Worm (Caenorhabditis elegans) whole organism, early embryonic: ENCODE data around the gene cri-3.

ENCODE experiments used
- B0310.2 ChIP-seq: sonication (generic microtip); optimal IDR thresholded peaks from 2 replicates; lab custom pipeline; 2016; ENCODE audit warnings: mild to moderate bottlenecking, missing genetic modification characterization, missing compliant biosample characterization
- F13C5.2 ChIP-seq: sonication (generic microtip); optimal IDR thresholded peaks from 2 replicates; lab custom pipeline; 2017; ENCODE audit warnings: mild to moderate bottlenecking, missing genetic modification characterization, inconsistent platforms, missing compliant biosample characterization
- aly-1 ChIP-seq: sonication (generic microtip); optimal IDR thresholded peaks from 2 replicates; lab custom pipeline; 2016; ENCODE audit warnings: missing genetic modification characterization, missing compliant biosample characterization
- ama-1 ChIP-seq: fragments of 150-350 bp; optimal IDR thresholded peaks from 2 replicates; lab custom pipeline; 2014
- ceh-13 ChIP-seq: fragments of 200-800 bp; sonication (Bioruptor generic); optimal IDR thresholded peaks from 2 replicates; lab custom pipeline; 2018; ENCODE audit warnings: mild to moderate bottlenecking, missing genetic modification characterization, missing compliant biosample characterization
- ceh-36 ChIP-seq: sonication (generic microtip); optimal IDR thresholded peaks from 2 replicates; lab custom pipeline; 2016; ENCODE audit warnings: missing genetic modification characterization, inconsistent platforms, missing compliant biosample characterization
- ets-7 ChIP-seq: sonication (generic microtip); optimal IDR thresholded peaks from 2 replicates; lab custom pipeline; 2016; ENCODE audit warnings: missing genotype, missing genetic modification characterization, missing compliant biosample characterization
- flt-1 ChIP-seq: fragments of 200-800 bp; sonication (Bioruptor generic); IDR thresholded peaks from 2 replicates; pipeline ENCODE4 v1.3.6; 2022; ENCODE audit warnings: missing genetic modification characterization, missing compliant biosample characterization
- hmbx-1 ChIP-seq: sonication (generic microtip); optimal IDR thresholded peaks from 2 replicates; lab custom pipeline; 2016; ENCODE audit warnings: mild to moderate bottlenecking, missing genetic modification characterization, missing compliant biosample characterization
- hmg-4 ChIP-seq: fragments of 200-800 bp; sonication (Bioruptor generic); optimal IDR thresholded peaks from 2 replicates; lab custom pipeline; 2018; ENCODE audit warnings: mild to moderate bottlenecking, missing genetic modification characterization, missing compliant biosample characterization
- hnd-1 ChIP-seq: sonication (generic microtip); optimal IDR thresholded peaks from 2 replicates; lab custom pipeline; 2016; ENCODE audit warnings: missing genetic modification characterization, missing compliant biosample characterization
- pes-1 ChIP-seq: fragments of 200-800 bp; sonication (Bioruptor generic); IDR thresholded peaks from 2 replicates; pipeline ENCODE4 v1.3.6; 2022; ENCODE audit warnings: missing genetic modification reagents, missing genetic modification characterization, missing compliant biosample characterization
- scrt-1 ChIP-seq: fragments of 200-800 bp; sonication (Bioruptor generic); IDR thresholded peaks from 2 replicates; pipeline ENCODE4 v1.3.6; 2022; ENCODE audit warnings: missing genetic modification characterization, missing compliant biosample characterization
- sea-1 ChIP-seq: fragments of 200-800 bp; sonication (Bioruptor generic); conservative IDR thresholded peaks from 2 replicates; pipeline ENCODE4 v1.3.6; 2022; ENCODE audit warnings: missing genetic modification characterization, missing compliant biosample characterization
- tbx-11 ChIP-seq: fragments of 200-800 bp; sonication (Bioruptor generic); IDR thresholded peaks from 2 replicates; pipeline ENCODE4 v1.3.6; 2022; ENCODE audit warnings: missing genetic modification characterization, missing compliant biosample characterization
- tbx-37 ChIP-seq: fragments of 200-800 bp; sonication (Bioruptor generic); conservative IDR thresholded peaks from 2 replicates; pipeline ENCODE4 v1.3.6; 2022; ENCODE audit warnings: missing genetic modification reagents, missing genetic modification characterization, missing compliant biosample characterization
- tra-4 ChIP-seq: sonication (generic microtip); optimal IDR thresholded peaks from 2 replicates; lab custom pipeline; 2017; ENCODE audit warnings: missing genetic modification characterization, missing compliant biosample characterization

Gene cri-3

DNA sequence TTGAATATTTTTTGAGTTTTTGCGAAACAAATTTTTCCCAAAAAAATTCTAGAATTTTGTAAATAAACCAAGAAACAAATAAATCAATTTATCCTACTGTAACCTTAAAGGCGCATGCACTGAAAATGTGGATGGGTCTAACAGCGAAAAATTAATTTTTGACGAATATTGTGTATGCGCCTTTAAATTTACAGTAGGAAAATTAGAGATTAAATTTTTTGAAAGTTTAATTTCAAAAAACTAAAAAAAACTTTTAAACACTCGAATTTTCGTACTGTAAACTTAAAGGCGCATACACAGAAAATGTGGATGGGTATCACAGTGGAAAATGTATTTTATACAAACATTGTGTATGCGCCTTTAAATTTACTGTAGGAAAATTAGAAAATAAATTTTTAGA, 6.0 kb upstream of the cri-3 start:
- TF ChIP-seq tra-4 (tag; lab: Kevin White, UChicago) (no peak), F13C5.2 (tag; lab: Kevin White, UChicago) (no peak), pes-1 (GFP tag; lab: Robert Waterston, UW) (no peak)

DNA sequence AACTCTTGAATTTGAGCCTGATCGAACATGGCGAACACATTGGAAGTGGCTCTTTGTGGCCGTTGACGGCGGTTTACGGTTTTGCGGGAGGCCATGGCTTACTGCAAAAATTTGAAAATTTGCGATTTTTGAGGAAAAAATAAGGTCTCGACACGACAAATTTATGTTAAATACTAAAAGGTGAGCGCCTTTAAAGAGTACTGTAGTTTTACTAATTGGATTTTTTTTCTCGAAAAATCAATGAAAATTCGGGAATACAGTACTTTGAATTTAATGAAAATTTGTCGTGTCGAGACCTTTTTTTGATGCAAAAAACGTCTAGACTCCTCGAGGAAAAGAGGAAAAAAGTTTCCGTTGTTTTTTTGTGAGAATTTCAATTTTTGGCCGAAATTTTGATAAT, 2.5 kb upstream of the cri-3 start, which contains the start of gene mlc-4:
mlc-4 (minus strand) TSS at position 101 of the 400 bp plus-strand sequence.
- TF ChIP-seq aly-1: no peak
- no peak for TF ChIP-seq sea-1 (GFP tag; lab: Robert Waterston, UW)
- TF ChIP-seq F13C5.2 (tag; lab: Kevin White, UChicago): no peak

DNA sequence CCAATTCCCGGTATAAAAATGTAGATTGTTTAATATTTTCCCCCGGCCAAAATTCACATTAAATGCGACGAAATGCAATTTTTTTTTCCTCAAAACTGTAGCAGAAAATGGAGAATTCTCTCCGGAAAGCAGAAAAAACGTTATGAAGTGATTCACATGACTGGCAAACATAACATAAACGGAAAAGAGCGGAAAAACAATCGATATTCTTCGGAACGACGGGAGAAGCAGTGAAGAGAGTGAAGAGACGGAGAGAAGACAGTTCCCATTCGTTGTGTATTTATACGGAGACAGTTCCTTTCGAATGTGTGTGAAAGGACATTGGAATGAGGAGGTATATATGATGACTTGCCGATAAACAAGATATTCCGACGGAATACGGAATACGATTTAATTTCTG, 1.0 kb upstream of the cri-3 start:
- TF ChIP-seq tbx-37 (GFP tag; lab: Robert Waterston, UW) (no peak), sea-1 (GFP tag; lab: Robert Waterston, UW) (no peak), ama-1 (lab: Kevin White, UChicago) (no peak), ets-7 (tag; lab: Kevin White, UChicago) (no peak), scrt-1 (GFP tag; lab: Robert Waterston, UW) (no peak), pes-1 (GFP tag; lab: Robert Waterston, UW) (no peak), F13C5.2 (tag; lab: Kevin White, UChicago) (no peak), flt-1 (GFP tag; lab: Robert Waterston, UW) (no peak), hmg-4 (GFP tag; lab: Kevin White, UChicago) (no peak), B0310.2 (no peak), aly-1 (no peak), hmbx-1 (no peak), ceh-36 (tag; lab: Kevin White, UChicago) (no peak), hnd-1 (tag; lab: Kevin White, UChicago) (no peak), tbx-11 (no peak), ceh-13 (GFP tag; lab: Kevin White, UChicago) (no peak), tra-4 (tag; lab: Kevin White, UChicago) (no peak)

DNA sequence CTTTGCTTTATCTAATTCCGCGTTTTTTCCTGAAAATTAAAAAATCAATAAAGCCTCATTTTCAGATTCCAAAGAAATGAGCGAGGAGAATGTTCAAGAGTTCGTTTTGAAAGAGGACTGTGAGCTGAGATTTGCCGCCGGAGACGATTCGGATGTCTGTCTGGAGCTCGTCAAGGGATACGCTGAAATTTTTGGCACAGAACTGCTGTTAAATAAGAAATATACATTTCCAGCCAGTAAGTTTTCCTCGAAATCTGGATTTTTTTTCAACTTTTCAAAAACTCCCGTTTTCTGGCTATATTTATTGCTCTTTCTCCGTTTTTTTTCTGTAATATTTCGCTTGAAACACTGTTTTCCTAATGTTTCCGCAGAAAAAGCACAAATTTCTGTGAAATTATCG, 1.5 kb downstream of the cri-3 start, which contains the start of gene clpf-1:
clpf-1 (plus strand) TSS at position 66 of the 400 bp plus-strand sequence.
- TF ChIP-seq flt-1 (GFP tag; lab: Robert Waterston, UW) (no peak), aly-1 (no peak), tra-4 (tag; lab: Kevin White, UChicago) (no peak), scrt-1 (GFP tag; lab: Robert Waterston, UW) (no peak), ama-1 (lab: Kevin White, UChicago) (no peak), ets-7 (tag; lab: Kevin White, UChicago) (no peak)

DNA sequence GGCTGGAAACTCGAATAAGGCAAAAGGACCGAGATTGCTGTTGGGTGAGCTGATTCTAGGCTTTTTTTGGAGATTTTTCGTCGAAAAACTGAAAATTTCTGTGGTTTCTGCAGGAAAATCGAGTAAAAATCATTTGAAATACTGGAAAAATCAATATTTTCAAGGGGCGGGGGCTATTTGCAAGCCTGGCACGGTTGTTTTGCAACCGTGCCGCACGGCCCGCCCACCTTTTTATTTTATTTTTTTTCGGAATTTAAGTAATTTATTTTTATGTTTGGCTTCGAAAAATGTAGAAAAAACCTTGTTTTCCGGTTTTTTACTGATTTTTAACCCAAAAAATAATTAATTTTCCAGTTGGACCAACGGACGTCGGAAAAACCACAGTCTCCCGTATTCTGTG, 2.3 kb downstream of the cri-3 start:
- TF ChIP-seq ets-7 (tag; lab: Kevin White, UChicago): no peak
- no peak for TF ChIP-seq F13C5.2 (tag; lab: Kevin White, UChicago)
- no peak for TF ChIP-seq tbx-11
- TF ChIP-seq aly-1: no peak
- TF ChIP-seq pes-1 (GFP tag; lab: Robert Waterston, UW): peak; percentile 40; the same call in 1 of the 2 replicates
- TF ChIP-seq flt-1 (GFP tag; lab: Robert Waterston, UW): no peak
- no peak for TF ChIP-seq tra-4 (tag; lab: Kevin White, UChicago)
- no peak for TF ChIP-seq sea-1 (GFP tag; lab: Robert Waterston, UW)

DNA sequence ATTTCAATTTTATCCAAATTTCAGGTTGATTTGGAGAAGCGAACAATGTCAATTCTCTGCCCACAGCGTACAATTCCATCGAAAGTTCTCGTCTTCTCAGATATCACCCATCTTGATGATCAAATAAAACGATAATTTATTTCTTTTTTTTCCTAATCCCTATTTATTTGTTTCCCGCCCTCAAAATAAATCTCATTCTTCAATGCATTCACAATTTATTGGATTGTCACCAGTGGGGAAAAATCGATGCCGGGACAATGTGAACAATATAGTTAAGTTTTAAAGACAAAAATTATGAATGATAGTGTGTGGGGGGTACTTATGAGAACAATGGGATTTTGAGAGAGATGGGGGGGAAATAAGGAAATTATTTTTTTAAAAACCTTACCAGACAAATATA, 4.3 kb downstream of the cri-3 start:
- TF ChIP-seq ceh-13 (GFP tag; lab: Kevin White, UChicago) (no peak), flt-1 (GFP tag; lab: Robert Waterston, UW) (no peak), hmg-4 (GFP tag; lab: Kevin White, UChicago) (no peak), hnd-1 (tag; lab: Kevin White, UChicago) (no peak), B0310.2 (no peak), pes-1 (GFP tag; lab: Robert Waterston, UW) (no peak), aly-1 (no peak), ama-1 (lab: Kevin White, UChicago) (no peak), tbx-37 (GFP tag; lab: Robert Waterston, UW) (no peak), sea-1 (GFP tag; lab: Robert Waterston, UW) (no peak), F13C5.2 (tag; lab: Kevin White, UChicago) (no peak), tbx-11 (no peak), hmbx-1 (no peak), ets-7 (tag; lab: Kevin White, UChicago) (no peak), ceh-36 (tag; lab: Kevin White, UChicago) (no peak), scrt-1 (GFP tag; lab: Robert Waterston, UW) (no peak), tra-4 (tag; lab: Kevin White, UChicago) (no peak)

DNA sequence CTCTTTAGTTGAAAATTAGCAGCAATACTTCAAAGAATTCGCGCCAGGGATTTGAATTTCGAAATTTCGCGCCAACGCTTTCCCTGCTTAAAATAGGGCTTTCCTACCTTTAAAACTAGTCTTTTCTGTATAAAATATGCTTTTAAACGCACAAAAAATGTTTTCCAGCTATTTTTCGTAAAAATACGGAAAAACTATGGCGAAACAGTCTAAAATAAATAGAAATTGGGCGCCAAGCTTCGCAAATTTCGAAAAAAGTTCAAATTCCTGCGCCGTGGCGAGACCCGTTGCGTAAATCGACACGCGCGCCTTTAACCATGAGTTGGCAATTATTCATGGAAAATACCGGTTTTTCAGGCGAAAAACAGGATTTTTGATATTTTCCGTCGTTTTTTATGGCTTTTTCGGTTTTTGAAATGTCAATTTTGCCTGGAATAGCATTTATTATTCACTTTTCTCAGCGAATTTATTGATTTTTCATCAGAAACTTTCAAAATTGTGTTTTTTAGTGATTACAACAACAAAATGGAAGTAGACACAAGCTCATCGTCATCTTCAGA, 8.3 kb downstream of the cri-3 start, which contains the start of the genes npp-9 and F59A2.5:
npp-9 (minus strand) TSS at position 126 of the 560 bp plus-strand sequence.
F59A2.5 (plus strand) TSS at position 510 of the 560 bp plus-strand sequence.
- TF ChIP-seq F13C5.2 (tag; lab: Kevin White, UChicago) (peak; percentile 32), tbx-11 (0 out of 2 replicates have a peak, but pooled peaks have one; percentile 24), ama-1 (lab: Kevin White, UChicago) (no peak)

DNA sequence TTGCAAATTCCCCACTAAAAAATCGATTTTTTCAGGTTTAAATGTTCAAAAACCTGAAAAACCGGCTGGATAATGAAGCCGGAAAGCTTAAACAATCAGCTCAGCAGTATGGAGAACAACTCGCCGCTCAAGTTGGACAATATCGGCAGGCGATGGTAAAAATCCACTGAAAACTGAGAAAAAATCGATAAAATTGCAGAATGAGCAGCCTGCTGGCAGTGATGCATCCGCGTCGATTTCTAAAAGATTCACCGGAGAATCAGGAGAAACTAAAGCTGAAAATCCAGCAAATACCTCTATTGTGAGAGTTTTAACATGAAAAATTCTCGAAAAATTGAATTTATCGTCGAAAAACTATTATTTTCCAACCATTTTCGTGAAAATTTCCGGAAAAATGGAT, 9.4 kb downstream of the cri-3 start, which contains the start of gene golg-4:
golg-4 (plus strand) TSS at position 34 of the 400 bp plus-strand sequence.
- TF ChIP-seq hnd-1 (tag; lab: Kevin White, UChicago) (no peak), ceh-36 (tag; lab: Kevin White, UChicago) (no peak), scrt-1 (GFP tag; lab: Robert Waterston, UW) (no peak), aly-1 (no peak), F13C5.2 (tag; lab: Kevin White, UChicago) (no peak), ceh-13 (GFP tag; lab: Kevin White, UChicago) (no peak)
